Worm (Caenorhabditis elegans) whole organism, midembryonic: ENCODE results near the gene Y81B9A.4.

Experiments
- cog-1 ChIP-seq: sonication (generic microtip); optimal IDR thresholded peaks from 2 replicates; lab custom pipeline; 2016; ENCODE audit warnings: missing genetic modification characterization, missing compliant biosample characterization
- flt-1 ChIP-seq: fragments of 200-800 bp; sonication (Bioruptor generic); IDR thresholded peaks from 2 replicates; pipeline ENCODE4 v1.3.6; 2022; ENCODE audit warnings: missing genetic modification characterization, missing compliant biosample characterization
- tab-1 ChIP-seq: fragments of 200-800 bp; sonication (Bioruptor generic); IDR thresholded peaks from 2 replicates; pipeline ENCODE4 v1.3.6; 2022; ENCODE audit warnings: missing genetic modification characterization, missing compliant biosample characterization

- TF ChIP-seq cog-1 (tag; lab: Kevin White, UChicago) (no peak), flt-1 (GFP tag; lab: Robert Waterston, UW) (no peak), tab-1 (GFP tag; lab: Robert Waterston, UW) (no peak)
Observed at ce11 chrX:9182140-9182539, 1.4 kb upstream of the Y81B9A.4 start, which contains the start of gene Y81B9A.3.
